Fruit fly (Drosophila melanogaster): ENCODE measurements around the gene CG13116.

The CG13116 gene

dm6 chr2L:9758856-9759255 lies 29.1 kb downstream of the CG13116 start (continued):
- no peak for TF ChIP-seq CG3407 (GFP tag; optimal IDR thresholded peaks at IDR 0.05)
- peak; percentile 96 for TF ChIP-seq CG6175 (GFP tag; IDR thresholded peaks at IDR 0.05)
- TF ChIP-seq shn (GFP tag; optimal IDR thresholded peaks at IDR 0.05) = peak; percentile 50
- TF ChIP-seq CG11085 (GFP tag; IDR thresholded peaks at IDR 0.05) = peak; percentile 77
- TF ChIP-seq YL-1 (GFP tag; optimal IDR thresholded peaks at IDR 0.05) = peak; percentile 22
- no peak for TF ChIP-seq Stat92E (GFP tag; optimal IDR thresholded peaks at IDR 0.05)
- no peak for TF ChIP-seq Vsx1 (GFP tag; optimal IDR thresholded peaks at IDR 0.05)
- peak; percentile 67 for TF ChIP-seq dm (GFP tag; optimal IDR thresholded peaks at IDR 0.05)
- TF ChIP-seq bcd (GFP tag; optimal IDR thresholded peaks at IDR 0.05) = peak; percentile 63
- peak; percentile 64 for TF ChIP-seq nom (GFP tag; optimal IDR thresholded peaks at IDR 0.05)
- peak; percentile 19 for TF ChIP-seq CG1602 (GFP tag; optimal IDR thresholded peaks at IDR 0.05)
- TF ChIP-seq sug (tag; optimal IDR thresholded peaks at IDR 0.05) = peak; percentile 65
- TF ChIP-seq CHES-1-like (GFP tag; optimal IDR thresholded peaks at IDR 0.05) = peak; percentile 61
- TF ChIP-seq crc (GFP tag; optimal IDR thresholded peaks at IDR 0.05) = no peak
- TF ChIP-seq D19B (GFP tag; optimal IDR thresholded peaks at IDR 0.05) = no peak
- TF ChIP-seq slp2 (GFP tag; optimal IDR thresholded peaks at IDR 0.05) = no peak
- peak in 1 of 3 experiments; percentile 3 for TF ChIP-seq lola (GFP tag; optimal IDR thresholded peaks at IDR 0.05)
- peak; percentile 39; the same call in 1 of the 2 replicates for TF ChIP-seq Xrp1 (GFP tag; IDR thresholded peaks at IDR 0.05)
- TF ChIP-seq CTCF (GFP tag; optimal IDR thresholded peaks at IDR 0.05) = peak; percentile 24
- TF ChIP-seq CG4707 (GFP tag; optimal IDR thresholded peaks at IDR 0.05) = no peak
- peak; percentile 80 for TF ChIP-seq MESR4 (GFP tag; optimal IDR thresholded peaks at IDR 0.05)
- TF ChIP-seq ac (GFP tag; optimal IDR thresholded peaks at IDR 0.05) = no peak
- no peak for TF ChIP-seq NK7.1 (GFP tag; optimal IDR thresholded peaks at IDR 0.05)
- peak; percentile 47; the same call in 1 of the 3 replicates for TF ChIP-seq CG11695 (GFP tag; IDR thresholded peaks at IDR 0.05)
- TF ChIP-seq CG7372 (GFP tag; IDR thresholded peaks at IDR 0.05) = no peak
- TF ChIP-seq Dfd (GFP tag; optimal IDR thresholded peaks at IDR 0.05) = no peak
- no peak for TF ChIP-seq grn (GFP tag; optimal IDR thresholded peaks at IDR 0.05)
- TF ChIP-seq Side (GFP tag; optimal IDR thresholded peaks at IDR 0.05) = no peak
- TF ChIP-seq CG10462 (GFP tag; optimal IDR thresholded peaks at IDR 0.05) = no peak
- no peak for TF ChIP-seq Elba2 (GFP tag; optimal IDR thresholded peaks at IDR 0.05)
- TF ChIP-seq CG31388 (GFP tag; optimal IDR thresholded peaks at IDR 0.05) = no peak
- peak; percentile 16; the same call in 1 of the 3 replicates for TF ChIP-seq CG14050 (GFP tag; IDR thresholded peaks at IDR 0.05)
- peak; percentile 72 for TF ChIP-seq CG14441 (GFP tag; IDR thresholded peaks at IDR 0.05)
- TF ChIP-seq nerfin-1 (tag; optimal IDR thresholded peaks at IDR 0.05) = peak; percentile 24
- no peak for TF ChIP-seq fd102C (GFP tag; optimal IDR thresholded peaks at IDR 0.05)
- peak; percentile 81 for TF ChIP-seq HLH4C (GFP tag; IDR thresholded peaks at IDR 0.05; ENCODE audit: partially characterized antibody)
- TF ChIP-seq aop (GFP tag; IDR thresholded peaks at IDR 0.05) = no peak
- peak; percentile 25 for TF ChIP-seq lbe (GFP tag; optimal IDR thresholded peaks at IDR 0.05)
- TF ChIP-seq kni (GFP tag; optimal IDR thresholded peaks at IDR 0.05) = no peak
- peak; percentile 40 for TF ChIP-seq CG12071 (GFP tag; optimal IDR thresholded peaks at IDR 0.05)
- TF ChIP-seq CkIIα-i1 (GFP tag; IDR thresholded peaks at IDR 0.05) = no peak; the same call in 1 of the 2 replicates
- TF ChIP-seq CG6272 (GFP tag; IDR thresholded peaks at IDR 0.05) = peak; percentile 76
- TF ChIP-seq hbn (GFP tag; IDR thresholded peaks at IDR 0.05; ENCODE audit: partially characterized antibody) = peak; percentile 89
- peak; percentile 23 for TF ChIP-seq da (GFP tag; optimal IDR thresholded peaks at IDR 0.05)
- peak; percentile 67 for TF ChIP-seq Xbp1 (GFP tag; optimal IDR thresholded peaks at IDR 0.05)
- TF ChIP-seq Optix (GFP tag; IDR thresholded peaks at IDR 0.05) = peak; percentile 61; the same call in 2 of the 3 replicates
- no peak for TF ChIP-seq CG7357 (GFP tag; IDR thresholded peaks at IDR 0.05)
- TF ChIP-seq Rfx (GFP tag; IDR thresholded peaks at IDR 0.05) = peak; percentile 88
- peak; percentile 67 for TF ChIP-seq NfI (GFP tag; optimal IDR thresholded peaks at IDR 0.05)
- peak; percentile 58 for TF ChIP-seq exex (tag; optimal IDR thresholded peaks at IDR 0.05)
- no peak for TF ChIP-seq Taf1 (GFP tag; IDR thresholded peaks at IDR 0.05)
